Worm (Caenorhabditis elegans) whole organism, L3 larva: ENCODE measurements around the gene sru-7.

Experiments used
- R02D3.7 ChIP-seq: fragments of 150-350 bp; optimal IDR thresholded peaks from 2 replicates; lab custom pipeline; 2014; ENCODE audit warnings: missing biosample characterization, missing genetic modification characterization
- ZK546.5 ChIP-seq: sonication (generic microtip); optimal IDR thresholded peaks from 2 replicates; lab custom pipeline; 2017; ENCODE audit warnings: missing biosample characterization, missing genetic modification characterization
- ama-1 ChIP-seq: fragments of 150-350 bp; optimal IDR thresholded peaks from 2 replicates; lab custom pipeline; 2018
- ceh-16 ChIP-seq: sonication (generic microtip); optimal IDR thresholded peaks from 2 replicates; lab custom pipeline; 2017; ENCODE audit warnings: missing biosample characterization, missing genetic modification characterization
- ceh-28 ChIP-seq: fragments of 150-350 bp; optimal IDR thresholded peaks from 2 replicates; lab custom pipeline; 2014; ENCODE audit warnings: missing biosample characterization, missing genetic modification reagents, missing genetic modification characterization
- ceh-9 ChIP-seq: sonication (generic microtip); optimal IDR thresholded peaks from 2 replicates; lab custom pipeline; 2018; ENCODE audit warnings: missing biosample characterization, missing genetic modification characterization
- daf-12 ChIP-seq: fragments of 150-350 bp; optimal IDR thresholded peaks from 2 replicates; lab custom pipeline; 2014; ENCODE audit warnings: missing biosample characterization, missing genetic modification reagents, missing genetic modification characterization
- egl-27 ChIP-seq: sonication (generic microtip); optimal IDR thresholded peaks from 4 replicates; lab custom pipeline; 2017; ENCODE audit warnings: missing biosample characterization, missing genetic modification reagents, missing genetic modification characterization
- egl-5 ChIP-seq: fragments of 150-350 bp; optimal IDR thresholded peaks from 2 replicates; lab custom pipeline; 2017; ENCODE audit warnings: missing biosample characterization, missing genetic modification reagents, missing genetic modification characterization, inconsistent platforms
- elt-1 ChIP-seq: fragments of 150-350 bp; optimal IDR thresholded peaks from 2 replicates; lab custom pipeline; 2014; ENCODE audit warnings: missing biosample characterization, missing genetic modification characterization
- elt-3 ChIP-seq, 3 experiments: fragments of 150-350 bp in 1 of 3; sonication (generic microtip) in 2 of 3; optimal IDR thresholded peaks; 2 replicates in 2 of 3; 4 replicates in 1 of 3; lab custom pipeline; 2014 to 2017; ENCODE audit warnings: missing biosample characterization in 3 of 3, missing genetic modification characterization in 3 of 3
- eor-1 ChIP-seq, 2 experiments: fragments of 150-350 bp; optimal IDR thresholded peaks; 2 replicates each; lab custom pipeline; 2014 to 2018; ENCODE audit warnings: missing biosample characterization in 2 of 2, missing genetic modification characterization in 2 of 2
- fos-1 ChIP-seq: fragments of 150-350 bp; optimal IDR thresholded peaks from 2 replicates; lab custom pipeline; 2014; ENCODE audit warnings: missing biosample characterization, missing genetic modification characterization
- hmg-11 ChIP-seq: sonication (generic microtip); optimal IDR thresholded peaks from 2 replicates; lab custom pipeline; 2016; ENCODE audit warnings: missing genetic modification characterization, missing compliant biosample characterization
- jun-1 ChIP-seq: fragments of 150-350 bp; optimal IDR thresholded peaks from 2 replicates; lab custom pipeline; 2014; ENCODE audit warnings: missing biosample characterization, missing genetic modification reagents, missing genetic modification characterization
- lin-15B ChIP-seq: fragments of 150-350 bp; optimal IDR thresholded peaks from 2 replicates; lab custom pipeline; 2014; ENCODE audit warnings: missing biosample characterization, missing genetic modification characterization
- lsy-12 ChIP-seq: sonication (generic microtip); optimal IDR thresholded peaks from 2 replicates; lab custom pipeline; 2016; ENCODE audit warnings: mild to moderate bottlenecking, missing genetic modification characterization, missing compliant biosample characterization
- mdl-1 ChIP-seq: fragments of 150-350 bp; optimal IDR thresholded peaks from 2 replicates; lab custom pipeline; 2014; ENCODE audit warnings: missing biosample characterization, missing genetic modification characterization
- mml-1 ChIP-seq: fragments of 150-350 bp; sonication (generic microtip); optimal IDR thresholded peaks from 3 replicates; lab custom pipeline; 2014; ENCODE audit warnings: missing biosample characterization, missing genetic modification characterization
- nfya-1 ChIP-seq: sonication (generic microtip); optimal IDR thresholded peaks from 2 replicates; lab custom pipeline; 2017; ENCODE audit warnings: missing genetic modification characterization, mild to moderate bottlenecking, missing compliant biosample characterization, antibody characterized with exemption, moderate library complexity; ENCODE audit not compliant: insufficient read depth
- nhr-11 ChIP-seq: fragments of 150-350 bp; optimal IDR thresholded peaks from 2 replicates; lab custom pipeline; 2014; ENCODE audit warnings: missing biosample characterization, missing genetic modification characterization
- nhr-25 ChIP-seq: sonication (generic microtip); optimal IDR thresholded peaks from 2 replicates; lab custom pipeline; 2017; ENCODE audit warnings: missing biosample characterization, missing genetic modification characterization
- nhr-28 ChIP-seq: fragments of 150-350 bp; optimal IDR thresholded peaks from 2 replicates; lab custom pipeline; 2014; ENCODE audit warnings: missing biosample characterization, missing genetic modification characterization
- nhr-43 ChIP-seq: sonication (generic microtip); optimal IDR thresholded peaks from 2 replicates; lab custom pipeline; 2016; ENCODE audit warnings: mild to moderate bottlenecking, missing genetic modification characterization, missing compliant biosample characterization; ENCODE audit not compliant: poor library complexity, severe bottlenecking
- nhr-67 ChIP-seq: fragments of 150-350 bp; optimal IDR thresholded peaks from 2 replicates; lab custom pipeline; 2014; ENCODE audit warnings: missing biosample characterization, missing genetic modification characterization
- nhr-76 ChIP-seq: fragments of 150-350 bp; sonication (generic microtip); optimal IDR thresholded peaks from 5 replicates; lab custom pipeline; 2014; ENCODE audit warnings: missing biosample characterization, missing genetic modification characterization
- nhr-77 ChIP-seq: fragments of 150-350 bp; optimal IDR thresholded peaks from 2 replicates; lab custom pipeline; 2014; ENCODE audit warnings: missing biosample characterization, missing genetic modification characterization
- pha-4 ChIP-seq: fragments of 150-350 bp; optimal IDR thresholded peaks from 2 replicates; lab custom pipeline; 2014; ENCODE audit warnings: missing biosample characterization, missing genetic modification reagents, missing genetic modification characterization
- sea-2 ChIP-seq: fragments of 150-350 bp; sonication (generic microtip); optimal IDR thresholded peaks from 4 replicates; lab custom pipeline; 2014; ENCODE audit warnings: missing biosample characterization, missing genetic modification reagents, missing genetic modification characterization
- snpc-4 ChIP-seq: fragments of 150-350 bp; optimal IDR thresholded peaks from 2 replicates; lab custom pipeline; 2014; ENCODE audit warnings: missing biosample characterization, missing genetic modification characterization
- tbx-2 ChIP-seq: sonication (generic microtip); optimal IDR thresholded peaks from 2 replicates; lab custom pipeline; 2016; ENCODE audit warnings: mild to moderate bottlenecking, missing genetic modification characterization, missing compliant biosample characterization
- unc-62 ChIP-seq: fragments of 150-350 bp; sonication (generic microtip); optimal IDR thresholded peaks from 4 replicates; lab custom pipeline; 2014; ENCODE audit warnings: missing biosample characterization, missing genetic modification reagents, missing genetic modification characterization
- zag-1 ChIP-seq: fragments of 150-350 bp; optimal IDR thresholded peaks from 2 replicates; lab custom pipeline; 2014; ENCODE audit warnings: missing biosample characterization, missing genetic modification characterization
- ztf-11 ChIP-seq: fragments of 150-350 bp; optimal IDR thresholded peaks from 2 replicates; lab custom pipeline; 2014; ENCODE audit warnings: missing biosample characterization, missing genetic modification characterization

The sru-7 gene

DNA sequence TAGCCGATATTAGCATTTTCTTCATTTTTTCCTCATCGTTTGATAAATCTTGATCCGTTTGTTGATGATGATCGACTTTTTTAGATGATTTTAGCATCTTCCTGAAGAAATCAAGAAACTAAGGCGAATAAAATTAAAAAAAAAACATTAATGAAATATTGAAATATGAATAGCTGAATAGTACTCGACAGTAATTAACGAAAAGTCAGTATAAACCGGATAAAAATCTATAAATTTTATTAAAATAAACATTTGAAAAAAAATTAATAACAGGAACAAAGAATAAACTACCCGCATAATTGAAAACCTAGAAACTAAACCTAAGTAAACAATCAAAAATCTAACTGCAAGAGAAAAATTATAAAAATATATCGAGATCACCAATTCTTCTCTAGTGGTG lies 3.9 kb downstream of the sru-7 start, which contains the start of gene C28C12.12:
Gene C28C12.12, minus strand, starts transcription at position 101 of the 400 bp plus-strand sequence.
- TF ChIP-seq egl-5 (tag; lab: Kevin White, UChicago) (no peak), ZK546.5 (tag; lab: Kevin White, UChicago) (no peak), nhr-43 (no peak), unc-62 (GFP tag; lab: Kevin White, UChicago) (no peak), mml-1 (tag; lab: Kevin White, UChicago) (no peak), jun-1 (tag; lab: Kevin White, UChicago) (no peak), snpc-4 (no peak), tbx-2 (no peak), ceh-28 (no peak), ceh-9 (tag; lab: Kevin White, UChicago) (no peak), ztf-11 (no peak), nhr-28 (no peak), elt-3 (tag; optimal IDR thresholded peaks at IDR 0.05; lab: Kevin White, UChicago) (no peak), nhr-25 (no peak), sea-2 (GFP tag; lab: Kevin White, UChicago) (no peak)

DNA sequence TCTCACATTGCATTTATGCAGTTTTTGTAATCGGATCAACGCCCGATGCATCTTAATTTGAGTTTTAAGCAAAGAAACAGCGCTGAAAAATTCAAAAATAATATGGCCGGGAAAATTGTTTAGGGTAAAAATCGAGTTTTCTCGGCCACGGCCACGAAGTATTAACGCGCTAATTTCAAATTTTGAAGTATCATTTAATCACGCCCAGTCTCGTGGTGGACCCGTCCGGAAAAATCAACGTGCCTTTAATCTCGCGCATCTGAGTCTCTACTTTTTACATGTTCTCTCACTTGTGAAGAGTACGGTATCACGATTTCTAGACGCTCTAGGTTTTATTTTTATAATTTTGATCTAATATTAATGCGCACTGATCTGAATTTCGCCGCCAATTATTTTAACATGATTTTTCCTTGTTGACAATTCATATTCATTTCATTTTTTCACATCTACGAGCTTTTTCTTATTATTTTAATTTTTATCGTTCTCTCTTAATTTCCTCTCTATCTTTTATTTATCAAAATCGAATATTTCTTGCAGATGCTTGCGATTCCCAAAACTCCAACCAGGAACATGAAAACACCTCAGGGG lies 6.5 kb downstream of the sru-7 start, which contains the start of the genes acdh-13 and mesp-1:
Gene acdh-13, minus strand, starts transcription at position 51 of the 588 bp plus-strand sequence.
Gene mesp-1, plus strand, starts transcription at position 538 of the 588 bp plus-strand sequence.
- TF ChIP-seq mdl-1 (tag; lab: Kevin White, UChicago) (no peak), lin-15B (peak; percentile 43), elt-3 (tag; optimal IDR thresholded peaks at IDR 0.05; lab: Kevin White, UChicago) (no peak), egl-27 (tag; lab: Kevin White, UChicago) (no peak), nhr-43 (peak; percentile 47), snpc-4 (peak; percentile 52), pha-4 (tag; lab: Kevin White, UChicago) (peak; percentile 40), egl-5 (tag; lab: Kevin White, UChicago) (peak; percentile 11), nfya-1 (peak; percentile 46), lsy-12 (tag; lab: Kevin White, UChicago) (no peak), zag-1 (no peak), elt-1 (tag; lab: Kevin White, UChicago) (no peak)

ce11 chrIV:8499956-8500355 lies 7.6 kb downstream of the sru-7 start:
- no peak for TF ChIP-seq ceh-16 (tag; lab: Kevin White, UChicago)
- TF ChIP-seq nhr-77 (tag; lab: Kevin White, UChicago) = no peak
- no peak for TF ChIP-seq unc-62 (GFP tag; lab: Kevin White, UChicago)
- no peak for TF ChIP-seq elt-3 (tag; optimal IDR thresholded peaks at IDR 0.05; lab: Kevin White, UChicago)
- TF ChIP-seq jun-1 (tag; lab: Kevin White, UChicago) = no peak
- TF ChIP-seq R02D3.7 (tag; lab: Kevin White, UChicago) = no peak
- no peak for TF ChIP-seq ztf-11
- no peak for TF ChIP-seq daf-12 (tag; lab: Kevin White, UChicago)
- no peak for TF ChIP-seq lsy-12 (tag; lab: Kevin White, UChicago)
- no peak for TF ChIP-seq hmg-11 (tag; lab: Kevin White, UChicago)
- TF ChIP-seq egl-27 (tag; lab: Kevin White, UChicago) = no peak
- no peak for TF ChIP-seq ceh-9 (tag; lab: Kevin White, UChicago)
- TF ChIP-seq, all 47 proteins: peak for 0

ce11 chrIV:8501382-8501781 lies 9.0 kb downstream of the sru-7 start, which contains the start of gene C28C12.1:
TSS of gene C28C12.1 (plus strand) at chrIV:8501682.
- TF ChIP-seq jun-1 (tag; lab: Kevin White, UChicago) (no peak), nhr-67 (tag; lab: Kevin White, UChicago) (no peak)

- TF ChIP-seq ama-1 (lab: Kevin White, UChicago) = no peak
- TF ChIP-seq nhr-11 = no peak
- no peak for TF ChIP-seq nhr-43
- no peak for TF ChIP-seq ceh-16 (tag; lab: Kevin White, UChicago)
- no peak for TF ChIP-seq nhr-76 (tag; lab: Kevin White, UChicago)
- TF ChIP-seq eor-1 (tag; optimal IDR thresholded peaks at IDR 0.05; lab: Kevin White, UChicago) = no peak
- no peak for TF ChIP-seq fos-1 (tag; lab: Kevin White, UChicago)
- no peak for TF ChIP-seq elt-3 (tag; optimal IDR thresholded peaks at IDR 0.05; lab: Kevin White, UChicago)
- no peak for TF ChIP-seq lsy-12 (tag; lab: Kevin White, UChicago)
These were observed 13.7 kb downstream of the sru-7 start for ce11 chrIV:8506034-8506433.
